ENCODE assay signal across 1 fruit fly cellular context in genomic region chr3R:23915042-23915428, dm6.
TF ChIP-seq lines count a peak whose summit lies in the region.

No protein-coding gene starts in this region.

TF ChIP-seq in whole organism, embryonic, 481 proteins besides CTCF, POLR2A, EP300 and RAD21 (continued from another document and continues in another):
- TF ChIP-seq gfzf (GFP tag; optimal IDR thresholded peaks at IDR 0.05; lab: Kevin White, UChicago) (no peak), bbx (GFP tag; IDR thresholded peaks at IDR 0.05; lab: Robert Waterston, UW; ENCODE audit: partially characterized antibody) (no peak), CG32772 (GFP tag; IDR thresholded peaks at IDR 0.05; lab: Robert Waterston, UW) (no peak), CG8359 (GFP tag; optimal IDR thresholded peaks at IDR 0.05; lab: Kevin White, UChicago; ENCODE audit: borderline replicate concordance) (no peak), Hr39 (optimal IDR thresholded peaks at IDR 0.05; lab: Kevin White, UChicago) (no peak), dysf (GFP tag; IDR thresholded peaks at IDR 0.05; lab: Robert Waterston, UW) (peak; percentile 36; the same call in 2 of the 3 replicates), al (GFP tag; IDR thresholded peaks at IDR 0.05; lab: Robert Waterston, UW) (peak; percentile 46; the same call in 1 of the 2 replicates), sob (GFP tag; IDR thresholded peaks at IDR 0.05; lab: Robert Waterston, UW) (peak; percentile 60; the same call in 1 of the 2 replicates), Oaz (GFP tag; IDR thresholded peaks at IDR 0.05; lab: Robert Waterston, UW) (no peak), CG7963 (GFP tag; IDR thresholded peaks at IDR 0.05; lab: Robert Waterston, UW; ENCODE audit: partially characterized antibody) (no peak), Bteb2 (GFP tag; optimal IDR thresholded peaks at IDR 0.05; lab: Kevin White, UChicago) (no peak), CG17359 (tag; optimal IDR thresholded peaks at IDR 0.05; lab: Kevin White, UChicago) (peak; percentile 41), Dek (tag; optimal IDR thresholded peaks at IDR 0.05; lab: Kevin White, UChicago) (peak; percentile 2), CG14965 (GFP tag; optimal IDR thresholded peaks at IDR 0.05; lab: Kevin White, UChicago; ENCODE audit: borderline replicate concordance) (no peak), kay (GFP tag; optimal IDR thresholded peaks at IDR 0.05; lab: Kevin White, UChicago) (no peak), knrl (GFP tag; IDR thresholded peaks at IDR 0.05; lab: Robert Waterston, UW; ENCODE audit: partially characterized antibody) (no peak), CG6654 (GFP tag; optimal IDR thresholded peaks at IDR 0.05; lab: Kevin White, UChicago) (no peak), CG7839 (tag; optimal IDR thresholded peaks at IDR 0.05; lab: Kevin White, UChicago) (peak; percentile 49), trh (GFP tag; optimal IDR thresholded peaks at IDR 0.05; lab: Kevin White, UChicago) (no peak), CG2202 (tag; optimal IDR thresholded peaks at IDR 0.05; lab: Kevin White, UChicago) (no peak), dpn (GFP tag; optimal IDR thresholded peaks at IDR 0.05; lab: Kevin White, UChicago) (peak in 1 of 2 experiments; percentile 34), H15 (GFP tag; IDR thresholded peaks at IDR 0.05; lab: Robert Waterston, UW) (0 out of 3 replicates have a peak, but pooled peaks have one; percentile 26), CG3281 (GFP tag; optimal IDR thresholded peaks at IDR 0.05; lab: Kevin White, UChicago) (peak; percentile 31), luna (GFP tag; optimal IDR thresholded peaks at IDR 0.05; lab: Kevin White, UChicago) (no peak), bab2 (GFP tag; optimal IDR thresholded peaks at IDR 0.05; lab: Kevin White, UChicago) (no peak), Ada2b (GFP tag; IDR thresholded peaks at IDR 0.05; lab: Robert Waterston, UW) (peak; percentile 42; the same call in 1 of the 2 replicates), CG7271 (tag; optimal IDR thresholded peaks at IDR 0.05; lab: Kevin White, UChicago) (no peak), slou (GFP tag; optimal IDR thresholded peaks at IDR 0.05; lab: Kevin White, UChicago) (peak; percentile 5), Hr51 (GFP tag; optimal IDR thresholded peaks at IDR 0.05; lab: Kevin White, UChicago) (peak in 1 of 2 experiments; percentile 36), ab (GFP tag; optimal IDR thresholded peaks at IDR 0.05; lab: Kevin White, UChicago) (no peak), CG18476 (GFP tag; optimal IDR thresholded peaks at IDR 0.05; lab: Kevin White, UChicago) (peak; percentile 3), tna (GFP tag; IDR thresholded peaks at IDR 0.05; lab: Robert Waterston, UW; ENCODE audit: partially characterized antibody) (no peak), CG8290 (GFP tag; optimal IDR thresholded peaks at IDR 0.05; lab: Kevin White, UChicago) (no peak), CG8290 (tag; optimal IDR thresholded peaks at IDR 0.05; lab: Kevin White, UChicago) (peak in 1 of 2 experiments; percentile 31), Elba2 (GFP tag; optimal IDR thresholded peaks at IDR 0.05; lab: Kevin White, UChicago) (no peak), wdn (GFP tag; IDR thresholded peaks at IDR 0.05; lab: Robert Waterston, UW) (0 out of 2 replicates have a peak, but pooled peaks have one; percentile 37), CG10979 (tag; optimal IDR thresholded peaks at IDR 0.05; lab: Kevin White, UChicago) (peak; percentile 16), Dbx (GFP tag; IDR thresholded peaks at IDR 0.05; lab: Robert Waterston, UW) (peak; percentile 56; the same call in 2 of the 3 replicates), Fer3 (tag; optimal IDR thresholded peaks at IDR 0.05; lab: Kevin White, UChicago) (peak; percentile 6), PHDP (tag; optimal IDR thresholded peaks at IDR 0.05; lab: Kevin White, UChicago) (peak; percentile 5), HLH3B (GFP tag; IDR thresholded peaks at IDR 0.05; lab: Robert Waterston, UW) (peak; percentile 37; the same call in 1 of the 2 replicates), Six4 (GFP tag; optimal IDR thresholded peaks at IDR 0.05; lab: Kevin White, UChicago) (no peak), Hmr (GFP tag; optimal IDR thresholded peaks at IDR 0.05; lab: Kevin White, UChicago) (peak; percentile 46), br (optimal IDR thresholded peaks at IDR 0.05; lab: Kevin White, UChicago) (no peak), CG9727 (GFP tag; optimal IDR thresholded peaks at IDR 0.05; lab: Kevin White, UChicago) (peak; percentile 26), Trl (optimal IDR thresholded peaks at IDR 0.05; lab: Kevin White, UChicago) (no peak), Trl (GFP tag; optimal IDR thresholded peaks at IDR 0.05; lab: Kevin White, UChicago) (peak; percentile 7), Mes4 (GFP tag; optimal IDR thresholded peaks at IDR 0.05; lab: Kevin White, UChicago) (no peak), CG12219 (GFP tag; optimal IDR thresholded peaks at IDR 0.05; lab: Kevin White, UChicago) (no peak), CkIIα-i1 (GFP tag; IDR thresholded peaks at IDR 0.05; lab: Robert Waterston, UW) (0 out of 2 replicates have a peak, but pooled peaks have one; percentile 19), sens (GFP tag; lab: Kevin White, UChicago) (peak; percentile 57), crp (GFP tag; optimal IDR thresholded peaks at IDR 0.05; lab: Kevin White, UChicago) (no peak), Lpt (GFP tag; optimal IDR thresholded peaks at IDR 0.05; lab: Kevin White, UChicago) (no peak), CG14014 (GFP tag; IDR thresholded peaks at IDR 0.05; lab: Robert Waterston, UW) (peak; percentile 71), CG18764 (GFP tag; optimal IDR thresholded peaks at IDR 0.05; lab: Kevin White, UChicago) (no peak), zfh2 (GFP tag; optimal IDR thresholded peaks at IDR 0.05; lab: Kevin White, UChicago) (no peak), Taf1 (GFP tag; IDR thresholded peaks at IDR 0.05; lab: Robert Waterston, UW) (0 out of 2 replicates have a peak, but pooled peaks have one; percentile 27), CG11398 (GFP tag; optimal IDR thresholded peaks at IDR 0.05; lab: Kevin White, UChicago) (no peak), CG9215 (GFP tag; IDR thresholded peaks at IDR 0.05; lab: Robert Waterston, UW) (no peak), lilli (GFP tag; optimal IDR thresholded peaks at IDR 0.05; lab: Kevin White, UChicago) (peak; percentile 19), gro (GFP tag; optimal IDR thresholded peaks at IDR 0.05; lab: Kevin White, UChicago) (no peak), lab (GFP tag; optimal IDR thresholded peaks at IDR 0.05; lab: Kevin White, UChicago) (peak; percentile 50), CG17829 (tag; optimal IDR thresholded peaks at IDR 0.05; lab: Kevin White, UChicago) (peak; percentile 2), Rfx (GFP tag; IDR thresholded peaks at IDR 0.05; lab: Robert Waterston, UW) (peak; percentile 57), CG12104 (GFP tag; optimal IDR thresholded peaks at IDR 0.05; lab: Kevin White, UChicago) (no peak), CG2678 (tag; optimal IDR thresholded peaks at IDR 0.05; lab: Kevin White, UChicago) (peak; percentile 53), her (GFP tag; optimal IDR thresholded peaks at IDR 0.05; lab: Kevin White, UChicago) (no peak), dmrt11E (tag; optimal IDR thresholded peaks at IDR 0.05; lab: Kevin White, UChicago) (no peak), CG11695 (GFP tag; IDR thresholded peaks at IDR 0.05; lab: Robert Waterston, UW) (0 out of 3 replicates have a peak, but pooled peaks have one; percentile 18), btn (GFP tag; optimal IDR thresholded peaks at IDR 0.05; lab: Kevin White, UChicago) (no peak), Neu2 (GFP tag; optimal IDR thresholded peaks at IDR 0.05; lab: Kevin White, UChicago; ENCODE audit: borderline replicate concordance) (no peak), CG12299 (tag; optimal IDR thresholded peaks at IDR 0.05; lab: Kevin White, UChicago) (no peak), sd (tag; optimal IDR thresholded peaks at IDR 0.05; lab: Kevin White, UChicago) (no peak), CG1792 (GFP tag; optimal IDR thresholded peaks at IDR 0.05; lab: Kevin White, UChicago) (no peak), CG18599 (GFP tag; optimal IDR thresholded peaks at IDR 0.05; lab: Kevin White, UChicago) (peak; percentile 44), dati (GFP tag; IDR thresholded peaks at IDR 0.05; lab: Robert Waterston, UW) (no peak), CG2875 (GFP tag; optimal IDR thresholded peaks at IDR 0.05; lab: Kevin White, UChicago) (no peak), ttk (GFP tag; IDR thresholded peaks at IDR 0.05; lab: Robert Waterston, UW) (peak; percentile 40; the same call in 1 of the 2 replicates), so (GFP tag; IDR thresholded peaks at IDR 0.05; lab: Robert Waterston, UW) (peak; percentile 60; the same call in 1 of the 3 replicates), ranshi (GFP tag; IDR thresholded peaks at IDR 0.05; lab: Robert Waterston, UW) (peak; percentile 38; the same call in 1 of the 2 replicates), ATbp (GFP tag; optimal IDR thresholded peaks at IDR 0.05; lab: Kevin White, UChicago) (peak; percentile 17), CG2129 (GFP tag; IDR thresholded peaks at IDR 0.05; lab: Robert Waterston, UW; ENCODE audit: partially characterized antibody) (no peak), Spps (tag; optimal IDR thresholded peaks at IDR 0.05; lab: Kevin White, UChicago) (no peak), pum (GFP tag; optimal IDR thresholded peaks at IDR 0.05; lab: Kevin White, UChicago) (no peak), Atf6 (GFP tag; IDR thresholded peaks at IDR 0.05; lab: Robert Waterston, UW) (peak; percentile 82), NK7.1 (GFP tag; optimal IDR thresholded peaks at IDR 0.05; lab: Kevin White, UChicago) (no peak), nmo (GFP tag; optimal IDR thresholded peaks at IDR 0.05; lab: Kevin White, UChicago) (peak; percentile 11), Xbp1 (GFP tag; optimal IDR thresholded peaks at IDR 0.05; lab: Kevin White, UChicago) (peak; percentile 26), Sin3A (optimal IDR thresholded peaks at IDR 0.05; lab: Kevin White, UChicago) (no peak), CG11456 (GFP tag; IDR thresholded peaks at IDR 0.05; lab: Robert Waterston, UW) (0 out of 3 replicates have a peak, but pooled peaks have one; percentile 33), Awh (GFP tag; IDR thresholded peaks at IDR 0.05; lab: Robert Waterston, UW) (no peak), pb (GFP tag; optimal IDR thresholded peaks at IDR 0.05; lab: Kevin White, UChicago) (no peak), Xrp1 (GFP tag; IDR thresholded peaks at IDR 0.05; lab: Robert Waterston, UW) (peak; percentile 64; the same call in 1 of the 2 replicates), ssp (GFP tag; IDR thresholded peaks at IDR 0.05; lab: Robert Waterston, UW) (peak; percentile 10; the same call in 1 of the 2 replicates), CG5953 (GFP tag; IDR thresholded peaks at IDR 0.05; lab: Robert Waterston, UW) (no peak), gem (tag; optimal IDR thresholded peaks at IDR 0.05; lab: Kevin White, UChicago) (peak; percentile 63), CG12391 (tag; optimal IDR thresholded peaks at IDR 0.05; lab: Kevin White, UChicago) (peak; percentile 31), hkb (optimal IDR thresholded peaks at IDR 0.05; lab: Kevin White, UChicago) (no peak), hkb (GFP tag; IDR thresholded peaks at IDR 0.05; lab: Robert Waterston, UW) (peak; percentile 53), sr (GFP tag; IDR thresholded peaks at IDR 0.05; lab: Robert Waterston, UW) (no peak), crol (GFP tag; IDR thresholded peaks at IDR 0.05; lab: Robert Waterston, UW) (peak; percentile 34; the same call in 1 of the 2 replicates), Drgx (GFP tag; IDR thresholded peaks at IDR 0.05; lab: Robert Waterston, UW) (peak; percentile 49), Jarid2 (GFP tag; optimal IDR thresholded peaks at IDR 0.05; lab: Kevin White, UChicago) (no peak), slbo (GFP tag; IDR thresholded peaks at IDR 0.05; lab: Robert Waterston, UW) (peak; percentile 34; the same call in 1 of the 2 replicates), CG14667 (GFP tag; IDR thresholded peaks at IDR 0.05; lab: Robert Waterston, UW) (0 out of 2 replicates have a peak, but pooled peaks have one; percentile 15), CG31388 (GFP tag; optimal IDR thresholded peaks at IDR 0.05; lab: Kevin White, UChicago) (no peak), tx (GFP tag; optimal IDR thresholded peaks at IDR 0.05; lab: Kevin White, UChicago) (no peak), ci (GFP tag; IDR thresholded peaks at IDR 0.05; lab: Robert Waterston, UW) (0 out of 3 replicates have a peak, but pooled peaks have one; percentile 41), CG17568 (GFP tag; optimal IDR thresholded peaks at IDR 0.05; lab: Kevin White, UChicago) (no peak), tin (GFP tag; optimal IDR thresholded peaks at IDR 0.05; lab: Kevin White, UChicago) (no peak), CG1602 (GFP tag; optimal IDR thresholded peaks at IDR 0.05; lab: Kevin White, UChicago) (no peak), CG18262 (tag; optimal IDR thresholded peaks at IDR 0.05; lab: Kevin White, UChicago) (peak; percentile 5), CG17912 (GFP tag; optimal IDR thresholded peaks at IDR 0.05; lab: Kevin White, UChicago) (no peak), CG1529 (GFP tag; optimal IDR thresholded peaks at IDR 0.05; lab: Kevin White, UChicago) (no peak), CG12942 (GFP tag; optimal IDR thresholded peaks at IDR 0.05; lab: Kevin White, UChicago) (no peak), CG17328 (GFP tag; IDR thresholded peaks at IDR 0.05; lab: Robert Waterston, UW) (no peak), CG10366 (GFP tag; IDR thresholded peaks at IDR 0.05; lab: Robert Waterston, UW) (0 out of 2 replicates have a peak, but pooled peaks have one; percentile 36), az2 (GFP tag; optimal IDR thresholded peaks at IDR 0.05; lab: Kevin White, UChicago) (peak; percentile 9), CHES-1-like (GFP tag; optimal IDR thresholded peaks at IDR 0.05; lab: Kevin White, UChicago) (no peak), E2f1 (GFP tag; IDR thresholded peaks at IDR 0.05; lab: Robert Waterston, UW) (peak; percentile 34; the same call in 1 of the 2 replicates), CG31224 (GFP tag; IDR thresholded peaks at IDR 0.05; lab: Robert Waterston, UW) (peak; percentile 29; the same call in 1 of the 2 replicates), vvl (GFP tag; IDR thresholded peaks at IDR 0.05; lab: Robert Waterston, UW) (peak; percentile 65), sisA (GFP tag; IDR thresholded peaks at IDR 0.05; lab: Robert Waterston, UW) (peak; percentile 19; the same call in 1 of the 2 replicates), disco-r (GFP tag; optimal IDR thresholded peaks at IDR 0.05; lab: Kevin White, UChicago) (no peak), fru (optimal IDR thresholded peaks at IDR 0.05; lab: Kevin White, UChicago) (no peak), otp (GFP tag; IDR thresholded peaks at IDR 0.05; lab: Robert Waterston, UW) (0 out of 3 replicates have a peak, but pooled peaks have one; percentile 45), CG6765 (GFP tag; optimal IDR thresholded peaks at IDR 0.05; lab: Kevin White, UChicago) (no peak), CG32532 (GFP tag; IDR thresholded peaks at IDR 0.05; lab: Robert Waterston, UW) (peak; percentile 50), schlank (tag; optimal IDR thresholded peaks at IDR 0.05; lab: Kevin White, UChicago) (no peak)
